Worm (Caenorhabditis elegans): ENCODE measurements around the gene str-226.

DNA sequence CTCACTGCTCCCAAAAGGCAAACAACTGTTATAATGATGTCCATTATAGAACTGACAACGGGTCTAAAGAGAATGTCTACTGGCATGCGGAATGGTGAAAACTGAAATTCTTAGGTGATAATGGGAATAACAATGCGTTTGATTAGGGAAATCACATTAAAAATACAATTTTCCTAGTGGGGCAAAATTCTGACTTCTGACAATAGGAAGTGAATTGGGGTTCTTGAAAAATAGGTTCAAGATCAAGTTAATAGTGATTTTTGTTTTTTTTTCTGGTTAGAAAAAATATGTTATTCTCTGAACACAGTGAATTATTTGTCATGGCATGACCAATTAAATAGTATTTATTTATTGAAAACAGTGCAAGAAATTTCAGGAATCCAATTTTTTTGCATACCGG, 25.6 kb upstream of the str-226 start, which contains the start of gene srbc-32:
- no peak for TF ChIP-seq lsy-2 (tag; optimal IDR thresholded peaks at IDR 0.05)
- TF ChIP-seq pha-4 (tag; optimal IDR thresholded peaks at IDR 0.05), result no peak
- no peak for TF ChIP-seq flh-1 (GFP tag; optimal IDR thresholded peaks at IDR 0.05)
- no peak for TF ChIP-seq nhr-237 (tag; optimal IDR thresholded peaks at IDR 0.05)
- no peak for TF ChIP-seq cnd-1 (tag; optimal IDR thresholded peaks at IDR 0.05)
- TF ChIP-seq ham-2 (GFP tag; optimal IDR thresholded peaks at IDR 0.05), result no peak
- TF ChIP-seq nhr-28 (tag; optimal IDR thresholded peaks at IDR 0.05), result no peak
- no peak for TF ChIP-seq drap-1 (GFP tag; optimal IDR thresholded peaks at IDR 0.05)
- no peak for TF ChIP-seq nhr-12 (tag; optimal IDR thresholded peaks at IDR 0.05)
- no peak for TF ChIP-seq lin-13 (tag; optimal IDR thresholded peaks at IDR 0.05)
- TF ChIP-seq tbx-8 (GFP tag; optimal IDR thresholded peaks at IDR 0.05), result no peak

Measured in whole organism, mixed stage, embryonic.